Worm (Caenorhabditis elegans) whole organism, mixed stage, embryonic: Measurements from ENCODE around the gene cnep-1.

ENCODE experiments used
- mls-2 ChIP-seq: sonication (generic microtip); optimal IDR thresholded peaks from 2 replicates; lab custom pipeline; 2016; ENCODE audit warnings: mild to moderate bottlenecking, missing genetic modification characterization, moderate library complexity, missing compliant biosample characterization
- nhr-12 ChIP-seq: fragments of 150-350 bp; optimal IDR thresholded peaks from 2 replicates; lab custom pipeline; 2014; ENCODE audit warnings: missing biosample characterization, missing genetic modification characterization
- nhr-237 ChIP-seq: fragments of 150-350 bp; optimal IDR thresholded peaks from 2 replicates; lab custom pipeline; 2014; ENCODE audit warnings: missing biosample characterization, missing genetic modification characterization

ce11 chrII:7356326-7356725 is 46.2 kb downstream of the cnep-1 start, which contains the start of gene haf-2:
- TF ChIP-seq nhr-237, result no peak
- TF ChIP-seq mls-2 (tag; lab: Kevin White, UChicago), result no peak
- TF ChIP-seq nhr-12 (tag; lab: Kevin White, UChicago), result no peak
